Worm (Caenorhabditis elegans) whole organism, L2 larva: ENCODE results near the gene Y37E11B.6.

Source experiments
- C34F6.9 ChIP-seq: fragments of 150-350 bp; optimal IDR thresholded peaks from 2 replicates; lab custom pipeline; 2014; ENCODE audit warnings: missing biosample characterization, missing genetic modification characterization
- F13H6.1 ChIP-seq: sonication (generic microtip); optimal IDR thresholded peaks from 2 replicates; lab custom pipeline; 2016; ENCODE audit warnings: missing genetic modification characterization, missing compliant biosample characterization
- Y55F3AM.14 ChIP-seq: fragments of 200-800 bp; sonication (Bioruptor generic); optimal IDR thresholded peaks from 2 replicates; lab custom pipeline; 2018; ENCODE audit warnings: mild to moderate bottlenecking, missing genetic modification characterization, missing compliant biosample characterization
- ZK546.5 ChIP-seq: sonication (generic microtip); optimal IDR thresholded peaks from 2 replicates; lab custom pipeline; 2017; ENCODE audit warnings: missing biosample characterization, missing genetic modification characterization
- alr-1 ChIP-seq: fragments of 150-350 bp; optimal IDR thresholded peaks from 2 replicates; lab custom pipeline; 2014; ENCODE audit warnings: missing biosample characterization, missing genetic modification characterization
- aly-2 ChIP-seq: fragments of 150-350 bp; optimal IDR thresholded peaks from 2 replicates; lab custom pipeline; 2014; ENCODE audit warnings: missing biosample characterization, missing genetic modification characterization
- ama-1 ChIP-seq: fragments of 150-350 bp; optimal IDR thresholded peaks from 2 replicates; lab custom pipeline; 2018; ENCODE audit warnings: inconsistent platforms
- blmp-1 ChIP-seq: sonication (generic microtip); optimal IDR thresholded peaks from 2 replicates; lab custom pipeline; 2017; ENCODE audit warnings: missing genetic modification characterization, mild to moderate bottlenecking, missing compliant biosample characterization, antibody characterized with exemption, moderate library complexity; ENCODE audit not compliant: insufficient read depth
- ceh-82 ChIP-seq: fragments of 150-350 bp; optimal IDR thresholded peaks from 2 replicates; lab custom pipeline; 2014; ENCODE audit warnings: missing biosample characterization, missing genetic modification characterization
- dmd-4 ChIP-seq: sonication (generic microtip); optimal IDR thresholded peaks from 2 replicates; lab custom pipeline; 2017; ENCODE audit warnings: missing biosample characterization, missing genetic modification characterization
- elt-1 ChIP-seq: fragments of 150-350 bp; optimal IDR thresholded peaks from 2 replicates; lab custom pipeline; 2014; ENCODE audit warnings: missing biosample characterization, missing genetic modification characterization
- elt-3 ChIP-seq: sonication (generic microtip); optimal IDR thresholded peaks from 2 replicates; lab custom pipeline; 2017; ENCODE audit warnings: missing biosample characterization, missing genetic modification characterization
- fos-1 ChIP-seq: fragments of 150-350 bp; optimal IDR thresholded peaks from 2 replicates; lab custom pipeline; 2014; ENCODE audit warnings: missing biosample characterization, missing genetic modification characterization
- gmeb-1 ChIP-seq: fragments of 150-350 bp; optimal IDR thresholded peaks from 2 replicates; lab custom pipeline; 2014; ENCODE audit warnings: missing biosample characterization, missing genetic modification characterization
- lin-11 ChIP-seq: fragments of 150-350 bp; sonication (generic microtip); optimal IDR thresholded peaks from 2 replicates; lab custom pipeline; 2014; ENCODE audit warnings: missing biosample characterization, missing genetic modification characterization, inconsistent platforms, mixed read lengths
- lin-13 ChIP-seq: fragments of 150-350 bp; optimal IDR thresholded peaks from 2 replicates; lab custom pipeline; 2014; ENCODE audit warnings: missing biosample characterization, missing genetic modification reagents, missing genetic modification characterization
- lin-39 ChIP-seq: fragments of 150-350 bp; optimal IDR thresholded peaks from 2 replicates; lab custom pipeline; 2014; ENCODE audit warnings: missing biosample characterization, missing genetic modification reagents, missing genetic modification characterization
- lsy-2 ChIP-seq, 2 experiments: fragments of 150-350 bp in 1 of 2; sonication (generic microtip) in 1 of 2; optimal IDR thresholded peaks; 2 replicates each; lab custom pipeline; 2014 to 2017; ENCODE audit warnings: missing biosample characterization in 2 of 2, missing genetic modification characterization in 2 of 2
- mab-5 ChIP-seq: fragments of 150-350 bp; optimal IDR thresholded peaks from 2 replicates; lab custom pipeline; 2014; ENCODE audit warnings: missing biosample characterization, missing genetic modification characterization
- mbf-1 ChIP-seq: sonication (generic microtip); optimal IDR thresholded peaks from 2 replicates; lab custom pipeline; 2017; ENCODE audit warnings: missing biosample characterization, missing genetic modification characterization
- mdl-1 ChIP-seq, 2 experiments: fragments of 150-350 bp in 1 of 2; sonication (generic microtip) in 1 of 2; optimal IDR thresholded peaks; 2 replicates each; lab custom pipeline; 2017; ENCODE audit warnings: missing biosample characterization in 2 of 2, missing genetic modification characterization in 2 of 2
- nhr-12 ChIP-seq: fragments of 150-350 bp; optimal IDR thresholded peaks from 2 replicates; lab custom pipeline; 2014; ENCODE audit warnings: missing biosample characterization, missing genetic modification characterization
- nhr-129 ChIP-seq: fragments of 150-350 bp; optimal IDR thresholded peaks from 2 replicates; lab custom pipeline; 2014; ENCODE audit warnings: missing biosample characterization, missing genetic modification characterization
- nhr-21 ChIP-seq: fragments of 150-350 bp; optimal IDR thresholded peaks from 2 replicates; lab custom pipeline; 2014; ENCODE audit warnings: missing biosample characterization, missing genetic modification characterization
- nhr-23 ChIP-seq: fragments of 150-350 bp; optimal IDR thresholded peaks from 2 replicates; lab custom pipeline; 2014; ENCODE audit warnings: missing biosample characterization, missing genetic modification reagents, missing genetic modification characterization
- nhr-237 ChIP-seq: fragments of 150-350 bp; optimal IDR thresholded peaks from 2 replicates; lab custom pipeline; 2014; ENCODE audit warnings: missing biosample characterization, missing genetic modification characterization
- nhr-25 ChIP-seq: fragments of 150-350 bp; sonication (generic microtip); optimal IDR thresholded peaks from 3 replicates; lab custom pipeline; 2014; ENCODE audit warnings: missing biosample characterization, missing genetic modification characterization
- peb-1 ChIP-seq: fragments of 150-350 bp; optimal IDR thresholded peaks from 2 replicates; lab custom pipeline; 2014; ENCODE audit warnings: missing biosample characterization, missing genetic modification characterization
- sem-4 ChIP-seq: fragments of 150-350 bp; optimal IDR thresholded peaks from 2 replicates; lab custom pipeline; 2014; ENCODE audit warnings: missing biosample characterization, missing genetic modification reagents, missing genetic modification characterization
- sma-3 ChIP-seq: sonication (generic microtip); optimal IDR thresholded peaks from 2 replicates; lab custom pipeline; 2016; ENCODE audit warnings: missing genetic modification reagents, missing genetic modification characterization, missing compliant biosample characterization
- sma-9 ChIP-seq, 2 experiments: fragments of 150-350 bp in 1 of 2; sonication (generic microtip) in 1 of 2; optimal IDR thresholded peaks; 2 replicates each; lab custom pipeline; 2014 to 2016; ENCODE audit warnings: missing genetic modification characterization in 2 of 2, mild to moderate bottlenecking in 1 of 2, missing biosample characterization in 1 of 2, missing compliant biosample characterization in 1 of 2, missing genetic modification reagents in 1 of 2, moderate library complexity in 1 of 2
- snpc-4 ChIP-seq: fragments of 150-350 bp; optimal IDR thresholded peaks from 2 replicates; lab custom pipeline; 2014; ENCODE audit warnings: missing biosample characterization, missing genetic modification characterization
- unc-39 ChIP-seq: fragments of 150-350 bp; optimal IDR thresholded peaks from 2 replicates; lab custom pipeline; 2014; ENCODE audit warnings: missing biosample characterization, missing genetic modification characterization
- unc-55 ChIP-seq: fragments of 150-350 bp; sonication (generic microtip); optimal IDR thresholded peaks from 3 replicates; lab custom pipeline; 2014; ENCODE audit warnings: missing biosample characterization, missing genetic modification reagents, missing genetic modification characterization
- unc-62 ChIP-seq: fragments of 150-350 bp; optimal IDR thresholded peaks from 2 replicates; lab custom pipeline; 2014; ENCODE audit warnings: missing biosample characterization, missing genetic modification reagents, missing genetic modification characterization
- zag-1 ChIP-seq: fragments of 150-350 bp; optimal IDR thresholded peaks from 2 replicates; lab custom pipeline; 2014; ENCODE audit warnings: missing biosample characterization, missing genetic modification characterization
- ztf-11 ChIP-seq: sonication (generic microtip); optimal IDR thresholded peaks from 2 replicates; lab custom pipeline; 2017; ENCODE audit warnings: missing biosample characterization, missing genetic modification characterization
- ztf-4 ChIP-seq: fragments of 150-350 bp; optimal IDR thresholded peaks from 2 replicates; lab custom pipeline; 2014; ENCODE audit warnings: missing biosample characterization, missing genetic modification characterization

Gene Y37E11B.6

ce11 chrIV:3642189-3642588 is 43.1 kb upstream of the Y37E11B.6 start, which contains the start of gene CC8.3:
Gene CC8.3 (minus strand): TSS chrIV:3642289.
- no peak for TF ChIP-seq ztf-4 (tag; lab: Kevin White, UChicago)
- no peak for TF ChIP-seq unc-62 (GFP tag; lab: Kevin White, UChicago)
- TF ChIP-seq sma-3: no peak
- TF ChIP-seq F13H6.1 (tag; lab: Kevin White, UChicago): no peak
- TF ChIP-seq blmp-1: no peak
- TF ChIP-seq elt-1 (tag; lab: Kevin White, UChicago): no peak
- no peak for TF ChIP-seq ama-1
- no peak for TF ChIP-seq elt-3 (tag; lab: Kevin White, UChicago)
- no peak for TF ChIP-seq ZK546.5
- TF ChIP-seq nhr-129 (tag; lab: Kevin White, UChicago): no peak
- TF ChIP-seq unc-55: no peak
- TF ChIP-seq C34F6.9 (tag; lab: Kevin White, UChicago): no peak
- no peak for TF ChIP-seq alr-1
- TF ChIP-seq lin-11: no peak

- no peak for TF ChIP-seq peb-1 (tag; lab: Kevin White, UChicago)
- no peak for TF ChIP-seq mdl-1 (tag; optimal IDR thresholded peaks at IDR 0.05; lab: Kevin White, UChicago)
- TF ChIP-seq nhr-12: no peak
- no peak for TF ChIP-seq mbf-1 (tag; lab: Kevin White, UChicago)
- no peak for TF ChIP-seq elt-1 (tag; lab: Kevin White, UChicago)
- TF ChIP-seq unc-55: no peak
- no peak for TF ChIP-seq dmd-4 (tag; lab: Kevin White, UChicago)
- TF ChIP-seq sma-9 (GFP tag; optimal IDR thresholded peaks at IDR 0.05; lab: Kevin White, UChicago): no peak
- no peak for TF ChIP-seq sma-9 (tag; optimal IDR thresholded peaks at IDR 0.05; lab: Kevin White, UChicago)
- no peak for TF ChIP-seq nhr-21 (tag; lab: Kevin White, UChicago)
- TF ChIP-seq C34F6.9 (tag; lab: Kevin White, UChicago): no peak
- no peak for TF ChIP-seq sma-3
- TF ChIP-seq ztf-11 (tag; lab: Kevin White, UChicago): no peak
- no peak for TF ChIP-seq elt-3 (tag; lab: Kevin White, UChicago)
- TF ChIP-seq unc-39: no peak
- TF ChIP-seq nhr-129 (tag; lab: Kevin White, UChicago): no peak
- TF ChIP-seq ztf-4 (tag; lab: Kevin White, UChicago): no peak
- TF ChIP-seq, all 48 proteins: peak for 0
Observed at ce11 chrIV:3638250-3638926, 39.3 kb upstream of the Y37E11B.6 start.

ce11 chrIV:3636528-3637129 is 37.5 kb upstream of the Y37E11B.6 start, which contains the start of gene madf-9:
Gene madf-9 (plus strand): TSS chrIV:3637079.
- TF ChIP-seq ceh-82: no peak
- peak; percentile 14 for TF ChIP-seq C34F6.9 (tag; lab: Kevin White, UChicago)
- TF ChIP-seq sma-3: peak; percentile 67
- TF ChIP-seq blmp-1: peak; percentile 0
- TF ChIP-seq sma-9 (GFP tag; optimal IDR thresholded peaks at IDR 0.05; lab: Kevin White, UChicago): peak; percentile 83
- no peak for TF ChIP-seq sma-9 (tag; optimal IDR thresholded peaks at IDR 0.05; lab: Kevin White, UChicago)
- peak; percentile 62 for TF ChIP-seq unc-55
- TF ChIP-seq lin-39 (tag; lab: Kevin White, UChicago): no peak
- TF ChIP-seq F13H6.1 (tag; lab: Kevin White, UChicago): peak; percentile 88
- peak; percentile 44 for TF ChIP-seq nhr-129 (tag; lab: Kevin White, UChicago)
- TF ChIP-seq nhr-21 (tag; lab: Kevin White, UChicago): peak; percentile 76
- peak; percentile 32 for TF ChIP-seq mab-5 (tag; lab: Kevin White, UChicago)
- TF ChIP-seq nhr-25 (tag; lab: Kevin White, UChicago): peak; percentile 39
- TF ChIP-seq gmeb-1 (tag; lab: Kevin White, UChicago): peak; percentile 50
- TF ChIP-seq lin-11: no peak
- no peak for TF ChIP-seq aly-2 (tag; lab: Kevin White, UChicago)
- TF ChIP-seq sem-4: no peak
- TF ChIP-seq nhr-237 (tag; lab: Kevin White, UChicago): no peak
- TF ChIP-seq unc-39: peak; percentile 39
- TF ChIP-seq nhr-23: no peak
- peak; percentile 83 for TF ChIP-seq peb-1 (tag; lab: Kevin White, UChicago)
- peak; percentile 31 for TF ChIP-seq Y55F3AM.14 (GFP tag; lab: Kevin White, UChicago)
- peak; percentile 77 to 81 for TF ChIP-seq mdl-1 (tag; optimal IDR thresholded peaks at IDR 0.05; lab: Kevin White, UChicago)
- peak; percentile 32 for TF ChIP-seq snpc-4 (tag; lab: Kevin White, UChicago)
- peak in 1 of 2 experiments; percentile 51 for TF ChIP-seq lsy-2 (tag; optimal IDR thresholded peaks at IDR 0.05; lab: Kevin White, UChicago)
- peak; percentile 59 for TF ChIP-seq zag-1 (tag; lab: Kevin White, UChicago)
- TF ChIP-seq fos-1: peak; percentile 24
- peak; percentile 33 for TF ChIP-seq lin-13 (GFP tag; lab: Kevin White, UChicago)
